Fruit fly (Drosophila melanogaster): ENCODE results near the gene Pcp.

The Pcp gene

DNA sequence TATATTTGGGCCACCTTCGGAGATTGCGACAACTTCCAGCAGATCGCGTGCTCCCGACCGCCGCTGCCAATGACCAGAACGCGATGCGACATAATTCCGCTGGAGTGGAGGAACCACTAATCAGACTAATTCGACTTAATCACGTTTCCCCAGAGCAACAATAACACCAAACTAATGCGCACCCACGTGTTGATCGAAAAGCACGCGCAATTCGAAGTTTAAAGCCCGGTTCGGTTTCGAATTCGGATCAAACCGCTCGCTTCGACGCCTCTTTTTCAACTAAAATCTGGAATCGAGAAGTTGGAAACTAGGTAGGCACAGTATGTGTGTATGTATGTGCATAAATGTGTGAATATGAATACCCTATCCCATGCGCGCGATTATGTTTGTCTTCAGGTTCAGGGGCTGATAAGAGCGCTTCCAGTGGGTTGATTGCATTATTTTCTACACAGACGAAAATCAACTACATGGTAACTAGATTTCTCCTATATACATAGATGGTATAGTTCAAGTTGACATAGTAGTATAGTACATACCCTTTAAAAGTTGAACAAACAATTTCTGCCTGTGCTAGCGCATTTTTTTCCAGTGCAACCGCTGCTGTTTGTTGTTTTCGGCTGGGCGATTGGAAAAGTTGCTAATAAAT lies 2.3 kb downstream of the Pcp start, which contains the start of gene Gart (continued):
- peak; percentile 43 for TF ChIP-seq CG18619 (GFP tag; optimal IDR thresholded peaks at IDR 0.05)
- peak; percentile 53 for TF ChIP-seq CG3407 (GFP tag; optimal IDR thresholded peaks at IDR 0.05)
- TF ChIP-seq CG17359 (tag; optimal IDR thresholded peaks at IDR 0.05), result peak; percentile 16
- TF ChIP-seq p53 (GFP tag; optimal IDR thresholded peaks at IDR 0.05), result no peak
- peak; percentile 24 for TF ChIP-seq CG9437 (GFP tag; optimal IDR thresholded peaks at IDR 0.05)
- peak; percentile 69 for TF ChIP-seq Antp (GFP tag; optimal IDR thresholded peaks at IDR 0.05)
- no peak for TF ChIP-seq CG2712 (tag; optimal IDR thresholded peaks at IDR 0.05)
- no peak for TF ChIP-seq usp (GFP tag; optimal IDR thresholded peaks at IDR 0.05)
- TF ChIP-seq rib (GFP tag; IDR thresholded peaks at IDR 0.05), result no peak
- TF ChIP-seq fd64A (GFP tag; optimal IDR thresholded peaks at IDR 0.05), result no peak
- no peak for TF ChIP-seq psq (GFP tag; optimal IDR thresholded peaks at IDR 0.05)
- TF ChIP-seq CG18599 (GFP tag; optimal IDR thresholded peaks at IDR 0.05), result no peak
- peak in 1 of 2 experiments; percentile 59 for TF ChIP-seq Hr78 (GFP tag; optimal IDR thresholded peaks at IDR 0.05)
- peak; percentile 71 for TF ChIP-seq PHDP (tag; optimal IDR thresholded peaks at IDR 0.05)
- TF ChIP-seq Ptx1 (GFP tag; IDR thresholded peaks at IDR 0.05), result peak; percentile 74
- no peak for TF ChIP-seq Lpt (GFP tag; optimal IDR thresholded peaks at IDR 0.05)
- TF ChIP-seq CG10147 (GFP tag; optimal IDR thresholded peaks at IDR 0.05), result peak; percentile 8
- TF ChIP-seq ase (GFP tag; IDR thresholded peaks at IDR 0.05), result no peak
- peak; percentile 60 for TF ChIP-seq Hsf (GFP tag; optimal IDR thresholded peaks at IDR 0.05)
- peak; percentile 59 for TF ChIP-seq CG9876 (GFP tag; optimal IDR thresholded peaks at IDR 0.05)
- TF ChIP-seq CG8944 (GFP tag; optimal IDR thresholded peaks at IDR 0.05), result peak; percentile 74
- TF ChIP-seq CG11398 (GFP tag; optimal IDR thresholded peaks at IDR 0.05), result peak; percentile 52
- peak; percentile 55 for TF ChIP-seq pnt (GFP tag; optimal IDR thresholded peaks at IDR 0.05)
- TF ChIP-seq Myb (GFP tag; optimal IDR thresholded peaks at IDR 0.05), result peak; percentile 53
- no peak for TF ChIP-seq CG9817 (tag; optimal IDR thresholded peaks at IDR 0.05)
- TF ChIP-seq chn (GFP tag; optimal IDR thresholded peaks at IDR 0.05), result peak; percentile 55
- peak; percentile 20 for TF ChIP-seq CG15479 (GFP tag; optimal IDR thresholded peaks at IDR 0.05)
- TF ChIP-seq unpg (GFP tag; optimal IDR thresholded peaks at IDR 0.05), result peak; percentile 64
- TF ChIP-seq seq (GFP tag; IDR thresholded peaks at IDR 0.05), result peak; percentile 53; the same call in 1 of the 2 replicates
- peak; percentile 36 for TF ChIP-seq NFAT (GFP tag; IDR thresholded peaks at IDR 0.05)
- peak; percentile 60; the same call in 1 of the 2 replicates for TF ChIP-seq sim (GFP tag; IDR thresholded peaks at IDR 0.05)
- TF ChIP-seq CG10462 (GFP tag; optimal IDR thresholded peaks at IDR 0.05), result peak; percentile 50
- peak in 1 of 2 experiments; percentile 55 for TF ChIP-seq Eip74EF (GFP tag; optimal IDR thresholded peaks at IDR 0.05)
- TF ChIP-seq Hmx (GFP tag; optimal IDR thresholded peaks at IDR 0.05), result peak; percentile 10
- TF ChIP-seq Taf1 (GFP tag; IDR thresholded peaks at IDR 0.05), result peak; percentile 40; the same call in 1 of the 2 replicates
- peak; percentile 32 for TF ChIP-seq exex (tag; optimal IDR thresholded peaks at IDR 0.05)
- TF ChIP-seq HLH3B (GFP tag; IDR thresholded peaks at IDR 0.05), result peak; percentile 70; the same call in 1 of the 2 replicates
- TF ChIP-seq disco-r (GFP tag; optimal IDR thresholded peaks at IDR 0.05), result peak; percentile 52
- TF ChIP-seq Meics (GFP tag; optimal IDR thresholded peaks at IDR 0.05), result peak; percentile 20
- peak; percentile 75 for TF ChIP-seq CG10543 (GFP tag; optimal IDR thresholded peaks at IDR 0.05)
- peak; percentile 46 for TF ChIP-seq bcd (GFP tag; optimal IDR thresholded peaks at IDR 0.05)
- peak; percentile 34 for TF ChIP-seq Mad (GFP tag; optimal IDR thresholded peaks at IDR 0.05)
- peak; percentile 70 for TF ChIP-seq tgo (GFP tag; IDR thresholded peaks at IDR 0.05)
- no peak for TF ChIP-seq pan (optimal IDR thresholded peaks at IDR 0.05)
- TF ChIP-seq pan (GFP tag; optimal IDR thresholded peaks at IDR 0.05 in 1 of 2, IDR thresholded peaks at IDR 0.05 in 1 of 2), result peak in 1 of 2 experiments; percentile 28
- peak; percentile 12 for TF ChIP-seq CG13775 (GFP tag; optimal IDR thresholded peaks at IDR 0.05)
- peak; percentile 22 for TF ChIP-seq fd96Cb (tag; optimal IDR thresholded peaks at IDR 0.05)
- TF ChIP-seq Ssrp (tag; optimal IDR thresholded peaks at IDR 0.05), result peak; percentile 36
- peak; percentile 51 for TF ChIP-seq sob (GFP tag; IDR thresholded peaks at IDR 0.05)
- peak; percentile 57 for TF ChIP-seq Chrac-16 (GFP tag; optimal IDR thresholded peaks at IDR 0.05)
